Fruit fly (Drosophila melanogaster) Kc167 (cell line): Measurements from ENCODE around the gene CG7985.

Experiments
- Myc ChIP-seq: fragments of >200 bp; optimal IDR thresholded peaks from 2 replicates; lab custom pipeline; 2017; ENCODE audit warnings: missing external identifiers
- Sin3A ChIP-seq: fragments of >200 bp; optimal IDR thresholded peaks from 2 replicates; lab custom pipeline; 2018; ENCODE audit warnings: missing external identifiers
- h ChIP-seq: fragments of >200 bp; optimal IDR thresholded peaks from 3 replicates; lab custom pipeline; 2018; ENCODE audit warnings: missing external identifiers
- insv ChIP-seq: fragments of >200 bp; optimal IDR thresholded peaks from 3 replicates; lab custom pipeline; 2018; ENCODE audit warnings: missing external identifiers
- psq ChIP-seq: fragments of >200 bp; optimal IDR thresholded peaks from 2 replicates; lab custom pipeline; 2017; ENCODE audit warnings: missing external identifiers
- ttk ChIP-seq: sonication (Bioruptor generic); optimal IDR thresholded peaks from 2 replicates; lab custom pipeline; 2017; ENCODE audit warnings: missing external identifiers

DNA sequence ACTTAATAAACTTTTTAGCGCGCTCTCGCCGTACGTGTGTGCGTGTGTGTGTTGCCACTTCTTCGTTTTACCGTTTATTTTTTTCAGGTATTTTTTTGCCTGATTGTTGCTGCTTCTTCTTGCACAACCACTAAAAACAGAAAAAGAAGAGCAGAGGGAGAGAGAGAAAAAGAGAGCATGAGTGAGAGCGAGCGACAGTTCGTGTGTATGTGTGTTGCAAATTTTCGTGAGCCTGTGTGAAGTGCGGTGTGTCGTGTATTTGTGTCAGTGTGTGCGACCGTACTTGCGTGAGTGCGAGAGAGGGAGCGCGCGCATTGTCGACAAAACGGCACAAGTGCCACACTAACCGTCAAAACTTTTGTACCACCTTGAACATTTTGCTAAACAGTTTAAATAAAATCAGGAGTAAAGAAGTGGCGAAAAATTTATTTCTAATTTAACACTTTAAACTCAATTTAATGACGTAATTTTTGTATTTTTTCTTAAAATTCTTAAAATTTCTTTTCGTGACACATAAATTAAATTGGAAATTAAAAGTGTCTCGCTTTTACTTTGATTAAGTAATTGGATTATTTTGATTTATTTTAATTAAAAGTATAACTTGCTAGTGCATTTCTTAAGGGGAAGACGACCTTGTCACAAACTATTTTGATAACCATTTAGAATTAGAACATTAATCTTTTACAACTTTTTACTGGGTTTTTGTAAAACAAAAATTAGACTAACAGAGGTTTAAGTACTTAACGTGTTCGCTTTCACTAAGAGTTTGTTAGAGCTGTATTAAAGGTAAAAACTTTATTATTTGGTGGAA, 2.5 kb upstream of the CG7985 start:
- no peak for TF ChIP-seq Sin3A (lab: Kevin White, UChicago)
- no peak for TF ChIP-seq psq (lab: Kevin White, UChicago)
- no peak for TF ChIP-seq insv
- no peak for TF ChIP-seq h (lab: Kevin White, UChicago)
- no peak for TF ChIP-seq Myc (lab: Kevin White, UChicago)
- TF ChIP-seq ttk (lab: Kevin White, UChicago), result no peak
